In the genomic region with DNA sequence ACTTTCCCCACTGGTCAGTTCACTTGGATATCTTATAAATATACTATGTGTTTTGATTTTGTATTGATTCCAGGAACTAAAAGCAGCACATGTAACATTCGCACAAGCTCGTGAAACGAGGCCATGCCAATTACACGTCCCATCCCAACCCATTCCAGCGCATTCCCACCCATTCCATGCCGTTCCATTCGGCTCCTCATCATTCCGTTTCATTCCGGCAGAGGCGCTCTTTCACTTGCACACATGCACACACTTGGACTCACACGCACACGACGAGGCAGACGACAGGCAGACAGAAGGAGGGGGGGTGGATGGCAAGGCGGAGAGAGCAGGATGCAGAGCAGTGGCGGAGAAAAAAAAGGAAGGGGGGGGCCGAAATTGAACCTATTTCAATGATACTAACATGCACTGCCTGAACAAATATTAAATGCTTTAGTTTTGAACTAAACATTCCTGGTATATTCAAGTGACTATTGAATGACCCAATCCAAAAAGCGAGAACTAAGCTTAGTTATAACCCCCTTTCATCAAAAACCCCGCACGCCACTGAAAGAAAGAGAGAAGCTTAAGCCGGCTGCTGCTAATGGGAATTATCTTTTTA, we compare ENCODE assay signal across 1 fruit fly cellular context.
TF ChIP-seq lines count a peak whose summit lies in the region.

No protein-coding gene starts in this region.

TF ChIP-seq in whole organism, embryonic, 481 proteins besides CTCF, POLR2A, EP300 and RAD21 (continued from another document):
- TF ChIP-seq Lhr (GFP tag; optimal IDR thresholded peaks at IDR 0.05; lab: Kevin White, UChicago) (peak; percentile 12), ewg (GFP tag; optimal IDR thresholded peaks at IDR 0.05; lab: Kevin White, UChicago) (peak; percentile 25), Gug (GFP tag; IDR thresholded peaks at IDR 0.05; lab: Robert Waterston, UW) (peak; percentile 20; the same call in 1 of the 4 replicates), lab (GFP tag; optimal IDR thresholded peaks at IDR 0.05; lab: Kevin White, UChicago) (peak; percentile 48), HLH3B (GFP tag; IDR thresholded peaks at IDR 0.05; lab: Robert Waterston, UW) (peak; percentile 53; the same call in 1 of the 2 replicates), ci (GFP tag; IDR thresholded peaks at IDR 0.05; lab: Robert Waterston, UW) (peak; percentile 69; the same call in 2 of the 3 replicates), nerfin-1 (tag; optimal IDR thresholded peaks at IDR 0.05; lab: Kevin White, UChicago) (peak; percentile 43), CG4360 (GFP tag; IDR thresholded peaks at IDR 0.05; lab: Robert Waterston, UW) (0 out of 2 replicates have a peak, but pooled peaks have one; percentile 12), Chrac-16 (GFP tag; optimal IDR thresholded peaks at IDR 0.05; lab: Kevin White, UChicago) (peak; percentile 54), Bgb (GFP tag; IDR thresholded peaks at IDR 0.05; lab: Robert Waterston, UW; ENCODE audit: partially characterized antibody) (no peak), CG6272 (GFP tag; IDR thresholded peaks at IDR 0.05; lab: Robert Waterston, UW) (0 out of 2 replicates have a peak, but pooled peaks have one; percentile 26), sens (GFP tag; lab: Kevin White, UChicago) (peak; percentile 92), CG6175 (GFP tag; IDR thresholded peaks at IDR 0.05; lab: Robert Waterston, UW) (no peak), Deaf1 (tag; optimal IDR thresholded peaks at IDR 0.05; lab: Kevin White, UChicago) (peak; percentile 25), CG14710 (tag; optimal IDR thresholded peaks at IDR 0.05; lab: Kevin White, UChicago) (peak; percentile 70), Hey (tag; optimal IDR thresholded peaks at IDR 0.05; lab: Kevin White, UChicago) (no peak), kay (GFP tag; optimal IDR thresholded peaks at IDR 0.05; lab: Kevin White, UChicago) (no peak), Stat92E (GFP tag; optimal IDR thresholded peaks at IDR 0.05; lab: Kevin White, UChicago) (no peak), onecut (GFP tag; IDR thresholded peaks at IDR 0.05; lab: Robert Waterston, UW) (peak; percentile 24; the same call in 1 of the 2 replicates), prd (optimal IDR thresholded peaks at IDR 0.05; lab: Kevin White, UChicago) (no peak), prd (GFP tag; IDR thresholded peaks at IDR 0.05; lab: Robert Waterston, UW) (peak; percentile 73; the same call in 2 of the 3 replicates), CG6689 (GFP tag; IDR thresholded peaks at IDR 0.05; lab: Robert Waterston, UW) (peak; percentile 63), Drgx (GFP tag; IDR thresholded peaks at IDR 0.05; lab: Robert Waterston, UW) (peak; percentile 90), jing (GFP tag; optimal IDR thresholded peaks at IDR 0.05; lab: Kevin White, UChicago) (peak; percentile 32), nmo (GFP tag; optimal IDR thresholded peaks at IDR 0.05; lab: Kevin White, UChicago) (peak; percentile 56), CG3726 (GFP tag; IDR thresholded peaks at IDR 0.05; lab: Robert Waterston, UW) (peak; percentile 27; the same call in 1 of the 3 replicates), cg (GFP tag; optimal IDR thresholded peaks at IDR 0.05; lab: Kevin White, UChicago) (peak; percentile 45), Dad (GFP tag; optimal IDR thresholded peaks at IDR 0.05; lab: Kevin White, UChicago) (no peak), Trl (optimal IDR thresholded peaks at IDR 0.05; lab: Kevin White, UChicago) (peak in 1 of 2 experiments; percentile 18), Trl (GFP tag; optimal IDR thresholded peaks at IDR 0.05; lab: Kevin White, UChicago) (peak; percentile 24), row (GFP tag; IDR thresholded peaks at IDR 0.05; lab: Robert Waterston, UW) (peak; percentile 74), zfh1 (GFP tag; IDR thresholded peaks at IDR 0.05; lab: Robert Waterston, UW) (peak; percentile 73), trem (tag; optimal IDR thresholded peaks at IDR 0.05; lab: Kevin White, UChicago) (peak; percentile 39), CG8281 (tag; optimal IDR thresholded peaks at IDR 0.05; lab: Kevin White, UChicago) (peak; percentile 0), Abd-B (GFP tag; optimal IDR thresholded peaks at IDR 0.05; lab: Kevin White, UChicago) (no peak), org-1 (GFP tag; optimal IDR thresholded peaks at IDR 0.05; lab: Kevin White, UChicago) (peak; percentile 44), CG10959 (GFP tag; IDR thresholded peaks at IDR 0.05; lab: Robert Waterston, UW) (peak; percentile 41; the same call in 1 of the 2 replicates), E2f1 (GFP tag; IDR thresholded peaks at IDR 0.05; lab: Robert Waterston, UW) (0 out of 2 replicates have a peak, but pooled peaks have one; percentile 38), Myb (GFP tag; optimal IDR thresholded peaks at IDR 0.05; lab: Kevin White, UChicago) (peak; percentile 21), Side (GFP tag; optimal IDR thresholded peaks at IDR 0.05; lab: Kevin White, UChicago) (peak; percentile 40), CG7372 (GFP tag; IDR thresholded peaks at IDR 0.05; lab: Robert Waterston, UW) (no peak), CG2712 (tag; optimal IDR thresholded peaks at IDR 0.05; lab: Kevin White, UChicago) (peak; percentile 80), oc (tag; optimal IDR thresholded peaks at IDR 0.05; lab: Kevin White, UChicago) (peak; percentile 49), CG18599 (GFP tag; optimal IDR thresholded peaks at IDR 0.05; lab: Kevin White, UChicago) (peak; percentile 55), corto (GFP tag; optimal IDR thresholded peaks at IDR 0.05; lab: Kevin White, UChicago) (peak; percentile 38), zen (tag; optimal IDR thresholded peaks at IDR 0.05; lab: Kevin White, UChicago) (peak; percentile 52), CG8290 (GFP tag; optimal IDR thresholded peaks at IDR 0.05; lab: Kevin White, UChicago) (peak; percentile 23), CG8290 (tag; optimal IDR thresholded peaks at IDR 0.05; lab: Kevin White, UChicago) (peak in 1 of 2 experiments; percentile 18), stwl (tag; optimal IDR thresholded peaks at IDR 0.05; lab: Kevin White, UChicago) (peak; percentile 1), CG8089 (GFP tag; optimal IDR thresholded peaks at IDR 0.05; lab: Kevin White, UChicago) (peak; percentile 15), jigr1 (GFP tag; IDR thresholded peaks at IDR 0.05; lab: Robert Waterston, UW) (no peak), CG15011 (GFP tag; optimal IDR thresholded peaks at IDR 0.05; lab: Kevin White, UChicago) (peak; percentile 2), CG6654 (GFP tag; optimal IDR thresholded peaks at IDR 0.05; lab: Kevin White, UChicago) (peak; percentile 17), fd64A (GFP tag; optimal IDR thresholded peaks at IDR 0.05; lab: Kevin White, UChicago) (peak; percentile 38), wdn (GFP tag; IDR thresholded peaks at IDR 0.05; lab: Robert Waterston, UW) (no peak), CoRest (tag; optimal IDR thresholded peaks at IDR 0.05; lab: Kevin White, UChicago) (peak; percentile 59), CG1832 (GFP tag; optimal IDR thresholded peaks at IDR 0.05; lab: Kevin White, UChicago) (no peak), NfI (GFP tag; optimal IDR thresholded peaks at IDR 0.05; lab: Kevin White, UChicago) (peak; percentile 7), Usf (GFP tag; optimal IDR thresholded peaks at IDR 0.05; lab: Kevin White, UChicago) (peak; percentile 60), CG7839 (tag; optimal IDR thresholded peaks at IDR 0.05; lab: Kevin White, UChicago) (peak; percentile 61), CG12659 (GFP tag; optimal IDR thresholded peaks at IDR 0.05; lab: Kevin White, UChicago) (peak; percentile 29), tx (GFP tag; optimal IDR thresholded peaks at IDR 0.05; lab: Kevin White, UChicago) (no peak), CG17612 (GFP tag; IDR thresholded peaks at IDR 0.05; lab: Robert Waterston, UW) (0 out of 2 replicates have a peak, but pooled peaks have one; percentile 17), Jarid2 (GFP tag; optimal IDR thresholded peaks at IDR 0.05; lab: Kevin White, UChicago) (peak; percentile 30), CG12391 (tag; optimal IDR thresholded peaks at IDR 0.05; lab: Kevin White, UChicago) (peak; percentile 57), CG9215 (GFP tag; IDR thresholded peaks at IDR 0.05; lab: Robert Waterston, UW) (0 out of 2 replicates have a peak, but pooled peaks have one; percentile 37), CG11696 (GFP tag; IDR thresholded peaks at IDR 0.05; lab: Robert Waterston, UW) (no peak), grau (tag; optimal IDR thresholded peaks at IDR 0.05; lab: Kevin White, UChicago) (peak; percentile 57), Six4 (GFP tag; optimal IDR thresholded peaks at IDR 0.05; lab: Kevin White, UChicago) (peak; percentile 51), tll (GFP tag; optimal IDR thresholded peaks at IDR 0.05; lab: Kevin White, UChicago) (no peak), slou (GFP tag; optimal IDR thresholded peaks at IDR 0.05; lab: Kevin White, UChicago) (no peak), Hsf (GFP tag; optimal IDR thresholded peaks at IDR 0.05; lab: Kevin White, UChicago) (peak; percentile 36), H15 (GFP tag; IDR thresholded peaks at IDR 0.05; lab: Robert Waterston, UW) (0 out of 3 replicates have a peak, but pooled peaks have one; percentile 31), CkIIα-i1 (GFP tag; IDR thresholded peaks at IDR 0.05; lab: Robert Waterston, UW) (no peak), otp (GFP tag; IDR thresholded peaks at IDR 0.05; lab: Robert Waterston, UW) (0 out of 3 replicates have a peak, but pooled peaks have one; percentile 33), NC2β (GFP tag; optimal IDR thresholded peaks at IDR 0.05; lab: Kevin White, UChicago) (peak; percentile 46), Med (GFP tag; lab: Kevin White, UChicago) (peak; percentile 71), CG16815 (GFP tag; optimal IDR thresholded peaks at IDR 0.05; lab: Kevin White, UChicago) (peak; percentile 63), odd (GFP tag; optimal IDR thresholded peaks at IDR 0.05; lab: Kevin White, UChicago) (peak; percentile 8), CG10543 (GFP tag; optimal IDR thresholded peaks at IDR 0.05; lab: Kevin White, UChicago) (no peak), Mrtf (GFP tag; IDR thresholded peaks at IDR 0.05; lab: Robert Waterston, UW) (peak; percentile 50; the same call in 1 of the 3 replicates), tin (GFP tag; optimal IDR thresholded peaks at IDR 0.05; lab: Kevin White, UChicago) (peak; percentile 55), Xbp1 (GFP tag; optimal IDR thresholded peaks at IDR 0.05; lab: Kevin White, UChicago) (peak; percentile 32), btn (GFP tag; optimal IDR thresholded peaks at IDR 0.05; lab: Kevin White, UChicago) (peak; percentile 17), mam (GFP tag; optimal IDR thresholded peaks at IDR 0.05; lab: Kevin White, UChicago) (peak; percentile 1), CG13424 (tag; optimal IDR thresholded peaks at IDR 0.05; lab: Kevin White, UChicago) (peak; percentile 64), CG2875 (GFP tag; optimal IDR thresholded peaks at IDR 0.05; lab: Kevin White, UChicago) (peak; percentile 66), Spps (tag; optimal IDR thresholded peaks at IDR 0.05; lab: Kevin White, UChicago) (peak; percentile 20), CG16863 (GFP tag; optimal IDR thresholded peaks at IDR 0.05; lab: Kevin White, UChicago) (peak; percentile 46), dan (GFP tag; IDR thresholded peaks at IDR 0.05; lab: Robert Waterston, UW) (peak; percentile 30; the same call in 1 of the 2 replicates)
